Worm (Caenorhabditis elegans): ENCODE data around the gene F26D2.13.

The F26D2.13 gene

ce11 chrV:16390655-16391054 lies 44.8 kb downstream of the F26D2.13 start, which contains the start of gene gst-44:
Gene gst-44, plus strand, starts transcription at chrV:16390891.
- TF ChIP-seq elt-2 (tag; optimal IDR thresholded peaks at IDR 0.05), result peak; percentile 4
- peak in 1 of 2 experiments; percentile 28 for TF ChIP-seq lin-35 (GFP tag; optimal IDR thresholded peaks at IDR 0.05)
- TF ChIP-seq ceh-8 (GFP tag; optimal IDR thresholded peaks at IDR 0.05), result no peak
- peak; percentile 75 for TF ChIP-seq nhr-20 (tag; optimal IDR thresholded peaks at IDR 0.05)

ce11 chrV:16388268-16388667 lies 47.1 kb downstream of the F26D2.13 start, which contains the start of gene sri-65:
Gene sri-65, minus strand, starts transcription at chrV:16388368.
- TF ChIP-seq pag-3 (tag; optimal IDR thresholded peaks at IDR 0.05; ENCODE audit: borderline replicate concordance, insufficient read depth), result no peak
- no peak for TF ChIP-seq efl-1 (optimal IDR thresholded peaks at IDR 0.05)
- no peak for TF ChIP-seq efl-1 (GFP tag; optimal IDR thresholded peaks at IDR 0.05 in 1 of 2)
- TF ChIP-seq hlh-4 (tag; optimal IDR thresholded peaks at IDR 0.05), result peak; percentile 88
- TF ChIP-seq sox-4 (tag; optimal IDR thresholded peaks at IDR 0.05), result no peak
- no peak for TF ChIP-seq fkh-10 (GFP tag; optimal IDR thresholded peaks at IDR 0.05)
- TF ChIP-seq mep-1 (tag; optimal IDR thresholded peaks at IDR 0.05), result no peak
- TF ChIP-seq lin-13 (GFP tag; optimal IDR thresholded peaks at IDR 0.05), result no peak
